Fruit fly (Drosophila melanogaster) Kc167 (cell line): ENCODE measurements around the gene Cyp6d4.

Source experiments
- Myc ChIP-seq: fragments of >200 bp; optimal IDR thresholded peaks from 2 replicates; lab custom pipeline; 2017; ENCODE audit warnings: missing external identifiers
- Sin3A ChIP-seq: fragments of >200 bp; optimal IDR thresholded peaks from 2 replicates; lab custom pipeline; 2018; ENCODE audit warnings: missing external identifiers
- h ChIP-seq: fragments of >200 bp; optimal IDR thresholded peaks from 3 replicates; lab custom pipeline; 2018; ENCODE audit warnings: missing external identifiers
- insv ChIP-seq: fragments of >200 bp; optimal IDR thresholded peaks from 3 replicates; lab custom pipeline; 2018; ENCODE audit warnings: missing external identifiers
- psq ChIP-seq: fragments of >200 bp; optimal IDR thresholded peaks from 2 replicates; lab custom pipeline; 2017; ENCODE audit warnings: missing external identifiers
- ttk ChIP-seq: sonication (Bioruptor generic); optimal IDR thresholded peaks from 2 replicates; lab custom pipeline; 2017; ENCODE audit warnings: missing external identifiers

The Cyp6d4 gene

dm6 chr3R:22747423-22748090 lies 49.4 kb downstream of the Cyp6d4 start, which contains the start of gene CG17141:
Gene CG17141, minus strand, starts transcription at chr3R:22747599.
- no peak for TF ChIP-seq psq
- TF ChIP-seq ttk = no peak
- no peak for TF ChIP-seq h (lab: Kevin White, UChicago)
- no peak for TF ChIP-seq Sin3A (lab: Kevin White, UChicago)
- no peak for TF ChIP-seq Myc (lab: Kevin White, UChicago)
- TF ChIP-seq insv (lab: Kevin White, UChicago) = no peak

dm6 chr3R:22748956-22749355 lies 50.8 kb downstream of the Cyp6d4 start, which contains the start of gene CG31139:
Gene CG31139, minus strand, starts transcription at chr3R:22749056.
- no peak for TF ChIP-seq Myc (lab: Kevin White, UChicago)
- no peak for TF ChIP-seq insv (lab: Kevin White, UChicago)
- TF ChIP-seq h (lab: Kevin White, UChicago) = no peak
- TF ChIP-seq psq = no peak
- no peak for TF ChIP-seq Sin3A (lab: Kevin White, UChicago)
- no peak for TF ChIP-seq ttk
